Worm (Caenorhabditis elegans) whole organism, mixed stage, embryonic: ENCODE results near the gene F54C9.14.

Source experiments
- nhr-237 ChIP-seq: fragments of 150-350 bp; optimal IDR thresholded peaks from 2 replicates; lab custom pipeline; 2014; ENCODE audit warnings: missing biosample characterization, missing genetic modification characterization
- nhr-76 ChIP-seq: sonication (generic microtip); optimal IDR thresholded peaks from 2 replicates; lab custom pipeline; 2017; ENCODE audit warnings: missing biosample characterization, missing genetic modification characterization

DNA sequence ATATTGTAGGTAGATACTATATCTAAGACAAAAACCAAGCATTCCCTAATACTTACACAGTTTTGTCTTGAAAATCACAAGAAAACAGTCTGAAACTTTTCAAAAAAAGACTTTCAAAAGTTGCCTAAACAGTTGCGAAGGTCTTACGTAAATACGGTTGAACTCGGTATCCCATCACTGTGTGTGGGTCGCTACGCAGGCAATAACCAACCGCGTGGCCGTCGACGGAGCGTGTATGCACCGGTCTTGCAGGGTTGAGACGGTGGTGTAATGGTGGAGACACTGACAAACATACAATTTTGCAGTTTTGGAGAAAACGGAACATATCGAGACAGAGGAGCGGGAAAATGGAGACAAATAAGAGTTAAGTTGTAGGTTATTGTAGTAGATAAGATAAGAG lies 875 bp upstream of the F54C9.14 start, which contains the start of gene iff-2:
- TF ChIP-seq nhr-237 (tag; lab: Kevin White, UChicago): peak; percentile 98
- peak; percentile 34 for TF ChIP-seq nhr-76 (tag; lab: Kevin White, UChicago)
